Worm (Caenorhabditis elegans) whole organism, L1 larva: ENCODE results near the gene Y39A1A.2.

Source experiments
- C04F5.9 ChIP-seq: sonication (generic microtip); optimal IDR thresholded peaks from 2 replicates; lab custom pipeline; 2016; ENCODE audit warnings: missing genetic modification characterization, missing compliant biosample characterization
- Y116A8C.19 ChIP-seq: sonication (generic microtip); optimal IDR thresholded peaks from 2 replicates; lab custom pipeline; 2016; ENCODE audit warnings: missing compliant biosample characterization, missing genetic modification characterization, borderline replicate concordance
- alr-1 ChIP-seq: fragments of 200-800 bp; sonication (Bioruptor generic); optimal IDR thresholded peaks from 2 replicates; lab custom pipeline; 2018; ENCODE audit warnings: borderline replicate concordance, mild to moderate bottlenecking, missing genetic modification characterization, missing compliant biosample characterization
- ama-1 ChIP-seq: fragments of 150-350 bp; optimal IDR thresholded peaks from 2 replicates; lab custom pipeline; 2014
- ceh-8 ChIP-seq: fragments of 200-800 bp; sonication (Bioruptor generic); optimal IDR thresholded peaks from 2 replicates; lab custom pipeline; 2018; ENCODE audit warnings: mild to moderate bottlenecking, missing genetic modification characterization, moderate library complexity, missing compliant biosample characterization
- ceh-82 ChIP-seq, 3 experiments: fragments of 150-350 bp in 1 of 3; sonication (generic microtip) in 2 of 3; optimal IDR thresholded peaks; 2 replicates each; lab custom pipeline; 2014 to 2017; ENCODE audit warnings: missing biosample characterization in 3 of 3, missing genetic modification characterization in 3 of 3
- ceh-90 ChIP-seq: sonication (generic microtip); optimal IDR thresholded peaks from 2 replicates; lab custom pipeline; 2016; ENCODE audit warnings: missing genetic modification characterization, missing compliant biosample characterization
- ces-1 ChIP-seq: fragments of 150-350 bp; optimal IDR thresholded peaks from 2 replicates; lab custom pipeline; 2014; ENCODE audit warnings: missing biosample characterization, missing genetic modification reagents, missing genetic modification characterization
- dpl-1 ChIP-seq, 3 experiments: fragments of 150-350 bp in 2 of 3; sonication (generic microtip) in 1 of 3; optimal IDR thresholded peaks; 2 replicates each; lab custom pipeline; 2014 to 2017; ENCODE audit warnings: missing biosample characterization in 3 of 3, missing genetic modification characterization in 3 of 3, missing genetic modification reagents in 3 of 3
- dsc-1 ChIP-seq: sonication (generic microtip); optimal IDR thresholded peaks from 2 replicates; lab custom pipeline; 2016; ENCODE audit warnings: mild to moderate bottlenecking, missing genetic modification characterization, missing compliant biosample characterization
- efl-1 ChIP-seq, 4 experiments: fragments of 150-350 bp; optimal IDR thresholded peaks in 3 of 4; peaks in 1 of 4; 1 replicate in 1 of 4; 2 replicates in 3 of 4; lab custom pipeline; 2014; ENCODE audit warnings: missing biosample characterization in 2 of 4, missing genetic modification characterization in 2 of 4, missing genetic modification reagents in 2 of 4
- egl-13 ChIP-seq: sonication (generic microtip); optimal IDR thresholded peaks from 2 replicates; lab custom pipeline; 2016; ENCODE audit warnings: missing genotype, missing genetic modification reagents, missing genetic modification characterization, missing compliant biosample characterization
- elt-3 ChIP-seq, 6 experiments: fragments of 150-350 bp in 1 of 6; sonication (generic microtip); optimal IDR thresholded peaks; 2 replicates each; lab custom pipeline; 2017 to 2018; ENCODE audit warnings: missing biosample characterization in 6 of 6, missing genetic modification characterization in 6 of 6, inconsistent platforms in 1 of 6
- fkh-10 ChIP-seq: sonication (generic microtip); optimal IDR thresholded peaks from 2 replicates; lab custom pipeline; 2017; ENCODE audit warnings: missing biosample characterization, missing genetic modification reagents, missing genetic modification characterization
- fkh-4 ChIP-seq: sonication (generic microtip); optimal IDR thresholded peaks from 2 replicates; lab custom pipeline; 2016; ENCODE audit warnings: missing compliant biosample characterization, missing genetic modification characterization, borderline replicate concordance
- fos-1 ChIP-seq: fragments of 150-350 bp; optimal IDR thresholded peaks from 2 replicates; lab custom pipeline; 2014; ENCODE audit warnings: missing biosample characterization, missing genetic modification characterization
- grh-1 ChIP-seq: fragments of 200-800 bp; sonication (Bioruptor generic); IDR thresholded peaks from 2 replicates; pipeline ENCODE4 v1.3.6; 2022; ENCODE audit warnings: missing genetic modification reagents, missing genetic modification characterization, missing compliant biosample characterization
- hlh-17 ChIP-seq: fragments of 200-800 bp; sonication (Bioruptor generic); optimal IDR thresholded peaks from 2 replicates; lab custom pipeline; 2018; ENCODE audit warnings: missing genetic modification characterization, mild to moderate bottlenecking, missing compliant biosample characterization, moderate library complexity, borderline replicate concordance
- hlh-4 ChIP-seq: sonication (generic microtip); optimal IDR thresholded peaks from 2 replicates; lab custom pipeline; 2016; ENCODE audit warnings: mild to moderate bottlenecking, missing genetic modification characterization, missing compliant biosample characterization
- hpl-2 ChIP-seq: fragments of 150-350 bp; optimal IDR thresholded peaks from 2 replicates; lab custom pipeline; 2014; ENCODE audit warnings: missing biosample characterization, missing genetic modification reagents, missing genetic modification characterization
- irx-1 ChIP-seq: sonication (generic microtip); optimal IDR thresholded peaks from 2 replicates; lab custom pipeline; 2016; ENCODE audit warnings: missing genetic modification characterization, missing compliant biosample characterization
- lin-15B ChIP-seq: fragments of 150-350 bp; sonication (generic microtip); optimal IDR thresholded peaks from 3 replicates; lab custom pipeline; 2014; ENCODE audit warnings: missing biosample characterization, missing genetic modification characterization
- lin-39 ChIP-seq: fragments of 150-350 bp; optimal IDR thresholded peaks from 2 replicates; lab custom pipeline; 2014; ENCODE audit warnings: missing biosample characterization, missing genetic modification reagents, missing genetic modification characterization
- mab-9 ChIP-seq: fragments of 200-800 bp; sonication (Bioruptor generic); IDR thresholded peaks from 2 replicates; pipeline ENCODE4 v1.3.6; 2022; ENCODE audit warnings: missing genetic modification reagents, missing genetic modification characterization, missing compliant biosample characterization
- mdl-1 ChIP-seq, 2 experiments: fragments of 150-350 bp; optimal IDR thresholded peaks; 2 replicates each; lab custom pipeline; 2014 to 2017; ENCODE audit warnings: missing biosample characterization in 2 of 2, missing genetic modification characterization in 2 of 2, inconsistent platforms in 1 of 2
- mef-2 ChIP-seq: fragments of 150-350 bp; optimal IDR thresholded peaks from 2 replicates; lab custom pipeline; 2014; ENCODE audit warnings: missing biosample characterization, missing genetic modification characterization
- mep-1 ChIP-seq: fragments of 150-350 bp; optimal IDR thresholded peaks from 2 replicates; lab custom pipeline; 2014; ENCODE audit warnings: missing biosample characterization, missing genetic modification characterization
- nhr-11 ChIP-seq: fragments of 150-350 bp; optimal IDR thresholded peaks from 2 replicates; lab custom pipeline; 2014; ENCODE audit warnings: missing biosample characterization, missing genetic modification characterization
- nhr-237 ChIP-seq: fragments of 150-350 bp; optimal IDR thresholded peaks from 2 replicates; lab custom pipeline; 2014; ENCODE audit warnings: missing biosample characterization, missing genetic modification characterization
- nhr-28 ChIP-seq: fragments of 150-350 bp; optimal IDR thresholded peaks from 2 replicates; lab custom pipeline; 2014; ENCODE audit warnings: missing biosample characterization, missing genetic modification characterization
- nhr-71 ChIP-seq: sonication (generic microtip); optimal IDR thresholded peaks from 2 replicates; lab custom pipeline; 2016; ENCODE audit warnings: mild to moderate bottlenecking, missing genetic modification characterization, moderate library complexity, missing compliant biosample characterization
- nhr-84 ChIP-seq: sonication (generic microtip); optimal IDR thresholded peaks from 2 replicates; lab custom pipeline; 2017; ENCODE audit warnings: missing biosample characterization, missing genetic modification characterization
- nhr-85 ChIP-seq: sonication (generic microtip); peaks from one replicate; lab custom pipeline; 2016; ENCODE audit warnings: missing genetic modification characterization, inconsistent platforms, missing compliant biosample characterization
- nhr-90 ChIP-seq: sonication (generic microtip); optimal IDR thresholded peaks from 2 replicates; lab custom pipeline; 2016; ENCODE audit warnings: mild to moderate bottlenecking, missing genetic modification characterization, missing compliant biosample characterization; ENCODE audit not compliant: poor library complexity
- pag-3 ChIP-seq: sonication (generic microtip); optimal IDR thresholded peaks from 2 replicates; lab custom pipeline; 2017; ENCODE audit warnings: missing genetic modification characterization, mild to moderate bottlenecking, missing compliant biosample characterization, antibody characterized with exemption, borderline replicate concordance; ENCODE audit not compliant: insufficient read depth
- pax-3 ChIP-seq: fragments of 200-800 bp; sonication (Bioruptor generic); optimal IDR thresholded peaks from 2 replicates; lab custom pipeline; 2018; ENCODE audit warnings: mild to moderate bottlenecking, missing genetic modification characterization, moderate library complexity, missing compliant biosample characterization
- pqm-1 ChIP-seq: sonication (generic microtip); optimal IDR thresholded peaks from 3 replicates; lab custom pipeline; 2017; ENCODE audit warnings: missing biosample characterization, missing genetic modification characterization
- skn-1 ChIP-seq: fragments of 150-350 bp; optimal IDR thresholded peaks from 2 replicates; lab custom pipeline; 2014; ENCODE audit warnings: missing biosample characterization, missing genetic modification characterization
- snpc-4 ChIP-seq: fragments of 150-350 bp; optimal IDR thresholded peaks from 2 replicates; lab custom pipeline; 2014; ENCODE audit warnings: missing biosample characterization, missing genetic modification characterization
- snu-23 ChIP-seq: sonication (generic microtip); optimal IDR thresholded peaks from 2 replicates; lab custom pipeline; 2016; ENCODE audit warnings: missing genetic modification characterization, missing compliant biosample characterization
- sox-4 ChIP-seq: sonication (generic microtip); optimal IDR thresholded peaks from 2 replicates; lab custom pipeline; 2016; ENCODE audit warnings: missing genetic modification characterization, missing compliant biosample characterization
- tbx-2 ChIP-seq: sonication (generic microtip); optimal IDR thresholded peaks from 2 replicates; lab custom pipeline; 2016; ENCODE audit warnings: missing genetic modification characterization, missing compliant biosample characterization
- unc-130 ChIP-seq: fragments of 150-350 bp; optimal IDR thresholded peaks from 2 replicates; lab custom pipeline; 2017; ENCODE audit warnings: missing biosample characterization, missing genetic modification characterization, inconsistent platforms
- unc-30 ChIP-seq: sonication (generic microtip); optimal IDR thresholded peaks from 2 replicates; lab custom pipeline; 2017; ENCODE audit warnings: missing biosample characterization, missing genetic modification characterization
- unc-62 ChIP-seq: fragments of 150-350 bp; optimal IDR thresholded peaks from 2 replicates; lab custom pipeline; 2014; ENCODE audit warnings: missing biosample characterization, missing genetic modification reagents, missing genetic modification characterization
- xbp-1 ChIP-seq: sonication (generic microtip); optimal IDR thresholded peaks from 2 replicates; lab custom pipeline; 2016; ENCODE audit warnings: missing genetic modification characterization, missing compliant biosample characterization
- zip-4 ChIP-seq: fragments of 200-800 bp; sonication (Bioruptor generic); optimal IDR thresholded peaks from 2 replicates; lab custom pipeline; 2018; ENCODE audit warnings: mild to moderate bottlenecking, missing genetic modification characterization, moderate library complexity, missing compliant biosample characterization
- ztf-11 ChIP-seq, 2 experiments: sonication (generic microtip); optimal IDR thresholded peaks; 2 replicates each; lab custom pipeline; 2016 to 2017; ENCODE audit warnings: missing genetic modification characterization in 2 of 2, missing biosample characterization in 1 of 2, missing compliant biosample characterization in 1 of 2
- ztf-4 ChIP-seq: fragments of 150-350 bp; optimal IDR thresholded peaks from 2 replicates; lab custom pipeline; 2014; ENCODE audit warnings: missing biosample characterization, missing genetic modification characterization

Y39A1A.2 gene

ce11 chrIII:10642781-10643180, 39.4 kb upstream of the Y39A1A.2 start, which contains the start of the genes dhs-11 and orc-1 (continued):
- TF ChIP-seq C04F5.9 (tag; lab: Kevin White, UChicago): no peak
- peak; percentile 57 for TF ChIP-seq lin-15B (tag; lab: Kevin White, UChicago)
- TF ChIP-seq dsc-1 (tag; lab: Kevin White, UChicago): no peak
- peak; percentile 22 for TF ChIP-seq snpc-4 (tag; lab: Kevin White, UChicago)
- TF ChIP-seq mab-9 (GFP tag; lab: Robert Waterston, UW): no peak
- no peak for TF ChIP-seq grh-1 (GFP tag; lab: Robert Waterston, UW)
- TF ChIP-seq tbx-2 (tag; lab: Kevin White, UChicago): peak; percentile 54
- no peak for TF ChIP-seq nhr-11 (tag; lab: Kevin White, UChicago)
- no peak for TF ChIP-seq ceh-8 (GFP tag; lab: Kevin White, UChicago)
- no peak for TF ChIP-seq nhr-84 (tag; lab: Kevin White, UChicago)
- no peak for TF ChIP-seq hlh-17 (GFP tag; lab: Kevin White, UChicago)
- no peak for TF ChIP-seq ztf-11 (tag; optimal IDR thresholded peaks at IDR 0.05; lab: Kevin White, UChicago)
- TF ChIP-seq skn-1 (tag; lab: Kevin White, UChicago): peak; percentile 30
- no peak for TF ChIP-seq sox-4
- no peak for TF ChIP-seq hpl-2
- TF ChIP-seq pqm-1: no peak
- peak in 2 of 3 experiments; percentile 1 to 21 for TF ChIP-seq ceh-82 (tag; optimal IDR thresholded peaks at IDR 0.05; lab: Kevin White, UChicago)
- no peak for TF ChIP-seq egl-13 (tag; lab: Kevin White, UChicago)
- TF ChIP-seq nhr-85: no peak
- no peak for TF ChIP-seq irx-1 (tag; lab: Kevin White, UChicago)
- no peak for TF ChIP-seq hlh-4 (tag; lab: Kevin White, UChicago)
- TF ChIP-seq ztf-4 (tag; lab: Kevin White, UChicago): no peak
- no peak for TF ChIP-seq mef-2 (tag; lab: Kevin White, UChicago)
- peak; percentile 24 for TF ChIP-seq lin-39 (tag; lab: Kevin White, UChicago)
- peak in 1 of 6 experiments; percentile 75 for TF ChIP-seq elt-3 (tag; optimal IDR thresholded peaks at IDR 0.05; lab: Kevin White, UChicago)
- TF ChIP-seq mdl-1 (tag; optimal IDR thresholded peaks at IDR 0.05; lab: Kevin White, UChicago): peak in 1 of 2 experiments; percentile 67
- no peak for TF ChIP-seq ces-1 (GFP tag; lab: Kevin White, UChicago)
- TF ChIP-seq fkh-10 (GFP tag; lab: Kevin White, UChicago): no peak
- TF ChIP-seq xbp-1: peak; percentile 38
- peak; percentile 71 for TF ChIP-seq unc-130 (tag; lab: Kevin White, UChicago)
- TF ChIP-seq unc-30 (tag; lab: Kevin White, UChicago): no peak
- TF ChIP-seq nhr-90 (tag; lab: Kevin White, UChicago): peak; percentile 48
- TF ChIP-seq nhr-71: peak; percentile 66
- TF ChIP-seq fkh-4: no peak
- TF ChIP-seq snu-23 (GFP tag; lab: Kevin White, UChicago): peak; percentile 72
- no peak for TF ChIP-seq nhr-28 (tag; lab: Kevin White, UChicago)
- TF ChIP-seq zip-4 (GFP tag; lab: Kevin White, UChicago): no peak
- no peak for TF ChIP-seq unc-62 (GFP tag; lab: Kevin White, UChicago)
- no peak for TF ChIP-seq nhr-237 (tag; lab: Kevin White, UChicago)
- TF ChIP-seq ama-1 (lab: Kevin White, UChicago): no peak
- TF ChIP-seq alr-1 (tag; lab: Kevin White, UChicago): no peak
- no peak for TF ChIP-seq pax-3
- TF ChIP-seq efl-1 (optimal IDR thresholded peaks at IDR 0.05; lab: Kevin White, UChicago): peak; percentile 62 to 91
- peak; percentile 91 to 99 for TF ChIP-seq efl-1 (GFP tag; optimal IDR thresholded peaks at IDR 0.05 in 1 of 2; lab: Kevin White, UChicago)
- peak; percentile 88 to 93 (median 90) for TF ChIP-seq dpl-1 (GFP tag; optimal IDR thresholded peaks at IDR 0.05; lab: Kevin White, UChicago)
- TF ChIP-seq fos-1 (tag; lab: Kevin White, UChicago): no peak
- TF ChIP-seq mep-1 (tag; lab: Kevin White, UChicago): peak; percentile 77
- TF ChIP-seq Y116A8C.19 (tag; lab: Kevin White, UChicago): no peak
- no peak for TF ChIP-seq ceh-90
- no peak for TF ChIP-seq pag-3 (tag; lab: Kevin White, UChicago)
